Worm (Caenorhabditis elegans) whole organism, L2 larva: ENCODE data around the gene nhr-179.

ENCODE experiments used
- fos-1 ChIP-seq: fragments of 150-350 bp; optimal IDR thresholded peaks from 2 replicates; lab custom pipeline; 2014; ENCODE audit warnings: missing biosample characterization, missing genetic modification characterization
- nhr-11 ChIP-seq: fragments of 150-350 bp; optimal IDR thresholded peaks from 2 replicates; lab custom pipeline; 2014; ENCODE audit warnings: missing biosample characterization, missing genetic modification characterization
- snpc-4 ChIP-seq: fragments of 150-350 bp; optimal IDR thresholded peaks from 2 replicates; lab custom pipeline; 2014; ENCODE audit warnings: missing biosample characterization, missing genetic modification characterization
- unc-39 ChIP-seq: fragments of 150-350 bp; optimal IDR thresholded peaks from 2 replicates; lab custom pipeline; 2014; ENCODE audit warnings: missing biosample characterization, missing genetic modification characterization
- unc-62 ChIP-seq: fragments of 150-350 bp; optimal IDR thresholded peaks from 2 replicates; lab custom pipeline; 2014; ENCODE audit warnings: missing biosample characterization, missing genetic modification reagents, missing genetic modification characterization
- zag-1 ChIP-seq: fragments of 150-350 bp; optimal IDR thresholded peaks from 2 replicates; lab custom pipeline; 2014; ENCODE audit warnings: missing biosample characterization, missing genetic modification characterization

DNA sequence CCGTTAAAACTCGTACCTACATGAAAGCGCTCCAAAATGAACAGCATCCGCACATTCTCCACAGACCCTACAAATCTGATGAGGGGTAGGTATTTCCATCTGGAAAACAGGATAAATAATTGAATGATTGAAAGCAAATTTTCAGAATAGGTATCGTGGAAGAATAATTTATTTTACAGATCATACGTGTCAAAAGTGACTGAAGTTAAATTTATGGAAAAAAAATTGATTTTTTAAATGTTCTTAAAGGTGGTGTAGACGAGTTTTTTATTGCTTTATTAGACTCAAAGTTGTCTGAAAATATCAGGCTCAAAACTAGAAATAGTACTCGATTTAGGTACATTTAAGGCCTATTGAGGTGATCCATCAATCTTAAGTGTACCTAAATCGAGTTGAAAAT lies 8.1 kb upstream of the nhr-179 start, which contains the start of gene nhr-237:
- TF ChIP-seq snpc-4 (tag; lab: Kevin White, UChicago) (no peak), unc-39 (tag; lab: Kevin White, UChicago) (no peak), nhr-11 (tag; lab: Kevin White, UChicago) (no peak), unc-62 (GFP tag; lab: Kevin White, UChicago) (no peak), zag-1 (tag; lab: Kevin White, UChicago) (no peak), fos-1 (tag; lab: Kevin White, UChicago) (no peak)
